Worm (Caenorhabditis elegans) whole organism, L2 larva: ENCODE results near the gene ddx-23.

Experiments
- F13H6.1 ChIP-seq: sonication (generic microtip); optimal IDR thresholded peaks from 2 replicates; lab custom pipeline; 2016; ENCODE audit warnings: missing genetic modification characterization, missing compliant biosample characterization
- aly-2 ChIP-seq: fragments of 150-350 bp; optimal IDR thresholded peaks from 2 replicates; lab custom pipeline; 2014; ENCODE audit warnings: missing biosample characterization, missing genetic modification characterization
- ama-1 ChIP-seq: fragments of 150-350 bp; optimal IDR thresholded peaks from 2 replicates; lab custom pipeline; 2018; ENCODE audit warnings: inconsistent platforms
- ceh-82 ChIP-seq: fragments of 150-350 bp; optimal IDR thresholded peaks from 2 replicates; lab custom pipeline; 2014; ENCODE audit warnings: missing biosample characterization, missing genetic modification characterization
- dmd-4 ChIP-seq: sonication (generic microtip); optimal IDR thresholded peaks from 2 replicates; lab custom pipeline; 2017; ENCODE audit warnings: missing biosample characterization, missing genetic modification characterization
- elt-3 ChIP-seq: sonication (generic microtip); optimal IDR thresholded peaks from 2 replicates; lab custom pipeline; 2017; ENCODE audit warnings: missing biosample characterization, missing genetic modification characterization
- mbf-1 ChIP-seq: sonication (generic microtip); optimal IDR thresholded peaks from 2 replicates; lab custom pipeline; 2017; ENCODE audit warnings: missing biosample characterization, missing genetic modification characterization
- nhr-11 ChIP-seq: fragments of 150-350 bp; optimal IDR thresholded peaks from 2 replicates; lab custom pipeline; 2014; ENCODE audit warnings: missing biosample characterization, missing genetic modification characterization
- nhr-12 ChIP-seq: fragments of 150-350 bp; optimal IDR thresholded peaks from 2 replicates; lab custom pipeline; 2014; ENCODE audit warnings: missing biosample characterization, missing genetic modification characterization
- nhr-23 ChIP-seq: fragments of 150-350 bp; optimal IDR thresholded peaks from 2 replicates; lab custom pipeline; 2014; ENCODE audit warnings: missing biosample characterization, missing genetic modification reagents, missing genetic modification characterization
- nhr-25 ChIP-seq: fragments of 150-350 bp; sonication (generic microtip); optimal IDR thresholded peaks from 3 replicates; lab custom pipeline; 2014; ENCODE audit warnings: missing biosample characterization, missing genetic modification characterization
- snpc-4 ChIP-seq: fragments of 150-350 bp; optimal IDR thresholded peaks from 2 replicates; lab custom pipeline; 2014; ENCODE audit warnings: missing biosample characterization, missing genetic modification characterization
- unc-39 ChIP-seq: fragments of 150-350 bp; optimal IDR thresholded peaks from 2 replicates; lab custom pipeline; 2014; ENCODE audit warnings: missing biosample characterization, missing genetic modification characterization
- unc-55 ChIP-seq: fragments of 150-350 bp; sonication (generic microtip); optimal IDR thresholded peaks from 3 replicates; lab custom pipeline; 2014; ENCODE audit warnings: missing biosample characterization, missing genetic modification reagents, missing genetic modification characterization

DNA sequence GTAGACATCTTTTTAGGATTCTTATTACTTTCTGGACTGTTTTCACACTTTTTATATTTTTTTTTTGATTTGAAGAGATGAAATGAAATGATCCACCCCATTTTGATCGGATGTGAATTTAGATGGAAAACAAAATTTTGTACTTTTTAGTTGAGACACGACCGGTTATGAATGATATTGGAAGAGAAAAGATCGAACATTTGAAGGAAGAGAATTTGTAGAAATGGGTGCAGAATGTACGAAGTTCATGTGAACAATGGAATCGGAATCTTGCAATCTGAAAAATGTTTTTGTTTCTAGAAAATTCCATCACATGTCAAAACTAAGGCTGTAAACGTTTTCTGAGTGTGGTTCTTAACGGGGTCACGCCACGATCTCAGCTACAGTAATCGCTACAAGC, 29.8 kb upstream of the ddx-23 start, which contains the start of gene F01F1.14:
- no peak for TF ChIP-seq dmd-4 (tag; lab: Kevin White, UChicago)
- no peak for TF ChIP-seq ama-1
- no peak for TF ChIP-seq mbf-1 (tag; lab: Kevin White, UChicago)
- no peak for TF ChIP-seq nhr-11
- TF ChIP-seq aly-2 (tag; lab: Kevin White, UChicago), result no peak
- TF ChIP-seq nhr-25, result no peak
- no peak for TF ChIP-seq ceh-82 (tag; lab: Kevin White, UChicago)
- TF ChIP-seq nhr-23 (tag; lab: Kevin White, UChicago), result no peak
- TF ChIP-seq nhr-12 (tag; lab: Kevin White, UChicago), result no peak
- no peak for TF ChIP-seq unc-39
- no peak for TF ChIP-seq elt-3 (tag; lab: Kevin White, UChicago)
- TF ChIP-seq F13H6.1 (tag; lab: Kevin White, UChicago), result no peak
- no peak for TF ChIP-seq snpc-4 (tag; lab: Kevin White, UChicago)
- no peak for TF ChIP-seq unc-55 (GFP tag; lab: Kevin White, UChicago)
